Worm (Caenorhabditis elegans) whole organism, L4 larva: ENCODE measurements around the gene clu-1.

ENCODE experiments used
- F44E2.7 ChIP-seq: fragments of 200-800 bp; sonication (Bioruptor generic); IDR thresholded peaks from 2 replicates; pipeline ENCODE4 v2.1.2; 2022; ENCODE audit warnings: missing genetic modification characterization, missing compliant biosample characterization
- ceh-20 ChIP-seq: fragments of 200-800 bp; sonication (Bioruptor generic); IDR thresholded peaks from 2 replicates; pipeline ENCODE4 v1.3.6; 2022; ENCODE audit warnings: missing genetic modification reagents, missing genetic modification characterization, missing compliant biosample characterization
- dve-1 ChIP-seq: sonication (generic microtip); optimal IDR thresholded peaks from 2 replicates; lab custom pipeline; 2017; ENCODE audit warnings: antibody characterized with exemption, mild to moderate bottlenecking, missing genetic modification characterization, missing compliant biosample characterization; ENCODE audit not compliant: insufficient read depth
- mdl-1 ChIP-seq, 2 experiments: fragments of 150-350 bp in 1 of 2; sonication (generic microtip) in 1 of 2; optimal IDR thresholded peaks; 2 replicates each; lab custom pipeline; 2014 to 2017; ENCODE audit warnings: missing biosample characterization in 2 of 2, missing genetic modification characterization in 2 of 2

DNA sequence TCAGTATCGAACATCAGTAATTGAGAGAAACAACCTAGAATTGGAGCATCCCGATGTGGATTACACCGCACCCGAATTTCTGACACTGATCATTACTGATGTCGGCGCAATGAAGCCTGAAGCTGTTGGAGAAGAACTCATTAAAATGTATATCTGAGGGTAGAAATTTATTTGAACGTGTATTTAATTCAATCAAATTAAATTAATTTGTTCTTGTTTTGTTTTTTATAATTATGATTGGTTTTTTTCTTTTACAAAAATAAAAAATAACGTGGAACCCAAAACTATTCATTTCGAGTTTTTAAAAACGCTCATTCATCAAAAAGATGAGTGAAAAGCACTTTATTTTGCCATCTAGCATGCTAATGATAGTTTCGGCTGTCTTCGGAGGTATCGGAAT lies 22.9 kb upstream of the clu-1 start, which contains the start of gene ZK1098.9:
- no peak for TF ChIP-seq mdl-1 (tag; optimal IDR thresholded peaks at IDR 0.05; lab: Kevin White, UChicago)
- TF ChIP-seq ceh-20, result no peak
- TF ChIP-seq dve-1 (tag; lab: Kevin White, UChicago), result no peak
- TF ChIP-seq F44E2.7 (GFP tag; lab: Robert Waterston, UW), result no peak
